Worm (Caenorhabditis elegans) whole organism, L4 larva: Measurements from ENCODE around the gene srh-275.
"Not testable (repeated sequence)": the region's sequence is repeated elsewhere in the genome, so short reads cannot be mapped to it uniquely, and the experiment has no call there.

Source experiments
- F26F4.8 ChIP-seq: fragments of 200-800 bp; sonication (Bioruptor generic); conservative IDR thresholded peaks from 2 replicates; pipeline ENCODE4 v1.3.6; 2022; ENCODE audit warnings: missing genetic modification characterization, missing compliant biosample characterization
- F37D6.2 ChIP-seq: sonication (generic microtip); optimal IDR thresholded peaks from 2 replicates; lab custom pipeline; 2016; ENCODE audit warnings: mild to moderate bottlenecking, missing genetic modification characterization, missing compliant biosample characterization
- F44E2.7 ChIP-seq: fragments of 200-800 bp; sonication (Bioruptor generic); IDR thresholded peaks from 2 replicates; pipeline ENCODE4 v2.1.2; 2022; ENCODE audit warnings: missing genetic modification characterization, missing compliant biosample characterization
- T20F7.1 ChIP-seq: fragments of 200-800 bp; sonication (Bioruptor generic); optimal IDR thresholded peaks from 2 replicates; lab custom pipeline; 2018; ENCODE audit warnings: mild to moderate bottlenecking, missing genetic modification characterization, missing compliant biosample characterization
- Y48G9A.11 ChIP-seq: fragments of 200-800 bp; sonication (Bioruptor generic); IDR thresholded peaks from 2 replicates; pipeline ENCODE4 v1.3.6; 2022; ENCODE audit warnings: missing genetic modification reagents, missing genetic modification characterization, missing compliant biosample characterization
- ceh-62 ChIP-seq: sonication (generic microtip); optimal IDR thresholded peaks from 2 replicates; lab custom pipeline; 2017; ENCODE audit warnings: missing biosample characterization, missing genetic modification characterization
- ces-1 ChIP-seq: fragments of 150-350 bp; sonication (generic microtip); optimal IDR thresholded peaks from 4 replicates; lab custom pipeline; 2014; ENCODE audit warnings: missing biosample characterization, missing genetic modification reagents, missing genetic modification characterization
- ctbp-1 ChIP-seq: fragments of 200-800 bp; sonication (Bioruptor generic); IDR thresholded peaks from 2 replicates; pipeline ENCODE4 v1.3.6; 2022; ENCODE audit warnings: missing genetic modification reagents, missing genetic modification characterization, missing compliant biosample characterization
- daf-16 ChIP-seq, 3 experiments: sonication (generic microtip); optimal IDR thresholded peaks; 2 replicates each; lab custom pipeline; 2016 to 2017; ENCODE audit warnings: missing genetic modification characterization in 3 of 3, missing genetic modification reagents in 3 of 3, mild to moderate bottlenecking in 2 of 3, missing compliant biosample characterization in 2 of 3, missing biosample characterization in 1 of 3, moderate library complexity in 1 of 3
- dmd-6 ChIP-seq: fragments of 200-800 bp; sonication (Bioruptor generic); IDR thresholded peaks from 2 replicates; pipeline ENCODE4 v1.3.6; 2022; ENCODE audit warnings: missing genetic modification reagents, missing genetic modification characterization, missing compliant biosample characterization
- dpl-1 ChIP-seq: fragments of 150-350 bp; optimal IDR thresholded peaks from 2 replicates; lab custom pipeline; 2014; ENCODE audit warnings: missing biosample characterization, missing genetic modification reagents, missing genetic modification characterization
- egl-27 ChIP-seq: sonication (generic microtip); optimal IDR thresholded peaks from 3 replicates; lab custom pipeline; 2017; ENCODE audit warnings: missing biosample characterization, missing genetic modification reagents, missing genetic modification characterization
- fos-1 ChIP-seq: fragments of 150-350 bp; optimal IDR thresholded peaks from 2 replicates; lab custom pipeline; 2014; ENCODE audit warnings: missing biosample characterization, missing genetic modification characterization
- hlh-11 ChIP-seq: fragments of 200-800 bp; sonication (Bioruptor generic); optimal IDR thresholded peaks from 2 replicates; lab custom pipeline; 2018; ENCODE audit warnings: mild to moderate bottlenecking, missing genetic modification characterization, missing compliant biosample characterization
- hmg-1.1 ChIP-seq: fragments of 200-800 bp; sonication (Bioruptor generic); IDR thresholded peaks from 2 replicates; pipeline ENCODE4 v1.3.6; 2022; ENCODE audit warnings: missing genetic modification reagents, missing genetic modification characterization, missing compliant biosample characterization
- jun-1 ChIP-seq: fragments of 150-350 bp; optimal IDR thresholded peaks from 2 replicates; lab custom pipeline; 2014; ENCODE audit warnings: missing biosample characterization, missing genetic modification reagents, missing genetic modification characterization
- lim-7 ChIP-seq: fragments of 200-800 bp; sonication (Bioruptor generic); IDR thresholded peaks from 2 replicates; pipeline ENCODE4 v1.3.6; 2022; ENCODE audit warnings: missing genetic modification characterization, missing compliant biosample characterization
- lin-29 ChIP-seq: fragments of 200-800 bp; sonication (Bioruptor generic); IDR thresholded peaks from 2 replicates; pipeline ENCODE4 v1.3.6; 2022; ENCODE audit warnings: missing genetic modification reagents, missing genetic modification characterization, missing compliant biosample characterization
- lin-38 ChIP-seq: fragments of 200-800 bp; sonication (Bioruptor generic); IDR thresholded peaks from 2 replicates; pipeline ENCODE4 v1.3.6; 2022; ENCODE audit warnings: missing genetic modification reagents, missing genetic modification characterization, missing compliant biosample characterization
- mes-2 ChIP-seq: sonication (generic microtip); optimal IDR thresholded peaks from 2 replicates; lab custom pipeline; 2016; ENCODE audit warnings: missing genotype, mild to moderate bottlenecking, missing genetic modification characterization, missing compliant biosample characterization; ENCODE audit not compliant: poor library complexity, severe bottlenecking
- nhr-25 ChIP-seq: sonication (generic microtip); optimal IDR thresholded peaks from 2 replicates; lab custom pipeline; 2017; ENCODE audit warnings: missing genetic modification characterization, mild to moderate bottlenecking, missing compliant biosample characterization, antibody characterized with exemption, moderate library complexity, borderline replicate concordance; ENCODE audit not compliant: insufficient read depth
- nhr-48 ChIP-seq: sonication (generic microtip); optimal IDR thresholded peaks from 2 replicates; lab custom pipeline; 2016; ENCODE audit warnings: mild to moderate bottlenecking, missing genetic modification characterization, missing compliant biosample characterization
- pha-4 ChIP-seq, 2 experiments: fragments of 150-350 bp in 1 of 2; fragments of 200-800 bp in 1 of 2; sonication (Bioruptor generic) in 1 of 2; IDR thresholded peaks in 1 of 2; optimal IDR thresholded peaks in 1 of 2; 2 replicates each; pipeline versions ENCODE4 v1.3.6 to Lab custom; 2014 to 2022; ENCODE audit warnings: missing genetic modification characterization in 2 of 2, missing genetic modification reagents in 2 of 2, missing biosample characterization in 1 of 2, missing compliant biosample characterization in 1 of 2
- php-3 ChIP-seq: fragments of 200-800 bp; sonication (Bioruptor generic); IDR thresholded peaks from 2 replicates; pipeline ENCODE4 v1.3.6; 2022; ENCODE audit warnings: missing genetic modification reagents, missing genetic modification characterization, missing compliant biosample characterization
- pqm-1 ChIP-seq: sonication (generic microtip); optimal IDR thresholded peaks from 2 replicates; lab custom pipeline; 2017; ENCODE audit warnings: missing biosample characterization, missing genetic modification characterization
- set-16 ChIP-seq: fragments of 200-800 bp; sonication (Bioruptor generic); IDR thresholded peaks from 2 replicates; pipeline ENCODE4 v1.3.6; 2022; ENCODE audit warnings: missing genetic modification reagents, missing genetic modification characterization, missing compliant biosample characterization
- skn-1 ChIP-seq: fragments of 150-350 bp; optimal IDR thresholded peaks from 2 replicates; lab custom pipeline; 2014; ENCODE audit warnings: missing biosample characterization, missing genetic modification characterization
- snpc-1.2 ChIP-seq: fragments of 200-800 bp; sonication (Bioruptor generic); IDR thresholded peaks from 2 replicates; pipeline ENCODE4 v1.3.6; 2022; ENCODE audit warnings: missing genetic modification reagents, missing genetic modification characterization, missing compliant biosample characterization
- spr-1 ChIP-seq: sonication (generic microtip); optimal IDR thresholded peaks from 2 replicates; lab custom pipeline; 2016; ENCODE audit warnings: mild to moderate bottlenecking, missing genetic modification characterization, missing compliant biosample characterization
- tag-97 ChIP-seq: fragments of 200-800 bp; sonication (Bioruptor generic); IDR thresholded peaks from 2 replicates; pipeline ENCODE4 v1.3.6; 2022; ENCODE audit warnings: missing genetic modification characterization, missing compliant biosample characterization
- unc-39 ChIP-seq: sonication (generic microtip); optimal IDR thresholded peaks from 2 replicates; lab custom pipeline; 2017; ENCODE audit warnings: missing biosample characterization, missing genetic modification characterization
- unc-62 ChIP-seq, 3 experiments: fragments of 150-350 bp in 1 of 3; sonication (generic microtip); optimal IDR thresholded peaks in 2 of 3; peaks in 1 of 3; 1 replicate in 1 of 3; 2 replicates in 2 of 3; lab custom pipeline; 2014 to 2017; ENCODE audit warnings: missing biosample characterization in 3 of 3, missing genetic modification characterization in 3 of 3, missing genetic modification reagents in 3 of 3, missing genotype in 1 of 3
- ztf-11 ChIP-seq: fragments of 150-350 bp; optimal IDR thresholded peaks from 2 replicates; lab custom pipeline; 2014; ENCODE audit warnings: missing biosample characterization, missing genetic modification characterization

Gene srh-275

ce11 chrV:7337218-7337617 lies 15.6 kb upstream of the srh-275 start, which contains the start of gene F10G2.7:
F10G2.7 (minus strand) TSS chrV:7337318.
- not testable (repeated sequence) for TF ChIP-seq skn-1 (tag; lab: Kevin White, UChicago); egl-27 (tag; lab: Kevin White, UChicago); snpc-1.2

ce11 chrV:7339831-7340230 lies 13.0 kb upstream of the srh-275 start, which contains the start of gene srh-187:
srh-187 (minus strand) TSS chrV:7339931.
- TF ChIP-seq hlh-11 (tag; lab: Kevin White, UChicago), result no peak
- TF ChIP-seq pqm-1 (tag; lab: Kevin White, UChicago), result no peak
- TF ChIP-seq F37D6.2 (tag; lab: Kevin White, UChicago), result no peak
- no peak for TF ChIP-seq ceh-62
- TF ChIP-seq spr-1 (tag; lab: Kevin White, UChicago), result no peak
- TF ChIP-seq lin-38 (GFP tag; lab: Robert Waterston, UW), result no peak
- no peak for TF ChIP-seq T20F7.1 (GFP tag; lab: Kevin White, UChicago)
- TF ChIP-seq mes-2, result no peak
- no peak for TF ChIP-seq daf-16 (GFP tag; optimal IDR thresholded peaks at IDR 0.05; lab: Kevin White, UChicago)
- no peak for TF ChIP-seq daf-16 (tag; optimal IDR thresholded peaks at IDR 0.05; lab: Kevin White, UChicago)
- no peak for TF ChIP-seq nhr-25 (tag; lab: Kevin White, UChicago)
- no peak for TF ChIP-seq ces-1 (GFP tag; lab: Kevin White, UChicago)
- no peak for TF ChIP-seq unc-39
- no peak for TF ChIP-seq set-16 (GFP tag; lab: Robert Waterston, UW)
- TF ChIP-seq php-3 (GFP tag; lab: Robert Waterston, UW), result no peak
- no peak for TF ChIP-seq Y48G9A.11 (GFP tag; lab: Robert Waterston, UW)

ce11 chrV:7341942-7342341 lies 10.9 kb upstream of the srh-275 start, which contains the start of the genes nhr-263 and nhr-148:
nhr-263 (minus strand) TSS chrV:7342042.
nhr-148 (plus strand) TSS chrV:7342156.
- no peak for TF ChIP-seq nhr-48 (tag; lab: Kevin White, UChicago)

ce11 chrV:7343522-7343921 lies 9.3 kb upstream of the srh-275 start, which contains the start of gene srh-244:
srh-244 (plus strand) TSS chrV:7343822.
- TF ChIP-seq unc-62 (GFP tag; optimal IDR thresholded peaks at IDR 0.05 in 1 of 2; lab: Kevin White, UChicago), result peak in 1 of 2 experiments; percentile 62
- no peak for TF ChIP-seq unc-62 (tag; optimal IDR thresholded peaks at IDR 0.05; lab: Kevin White, UChicago)
- TF ChIP-seq dmd-6 (GFP tag; lab: Robert Waterston, UW), result no peak

- not testable (repeated sequence) for TF ChIP-seq Y48G9A.11 (GFP tag; lab: Robert Waterston, UW); ztf-11; dmd-6 (GFP tag; lab: Robert Waterston, UW)
These were observed 7.3 kb upstream of the srh-275 start, which contains the start of gene nhr-147 for ce11 chrV:7345494-7345893. nhr-147 (plus strand) TSS chrV:7345794.

ce11 chrV:7349541-7349940 lies 3.3 kb upstream of the srh-275 start, which contains the start of gene nhr-149:
nhr-149 (minus strand) TSS chrV:7349641.
- TF ChIP-seq unc-62 (GFP tag; optimal IDR thresholded peaks at IDR 0.05 in 1 of 2; lab: Kevin White, UChicago) (no peak), unc-62 (tag; optimal IDR thresholded peaks at IDR 0.05; lab: Kevin White, UChicago) (no peak), hmg-1.1 (GFP tag; lab: Robert Waterston, UW) (no peak), dpl-1 (no peak), F26F4.8 (GFP tag; lab: Robert Waterston, UW) (no peak), tag-97 (GFP tag; lab: Robert Waterston, UW) (no peak), F44E2.7 (GFP tag; lab: Robert Waterston, UW) (no peak), fos-1 (no peak), skn-1 (tag; lab: Kevin White, UChicago) (no peak), jun-1 (tag; lab: Kevin White, UChicago) (no peak), lim-7 (GFP tag; lab: Robert Waterston, UW) (no peak), ctbp-1 (GFP tag; lab: Robert Waterston, UW) (no peak), lin-29 (GFP tag; lab: Robert Waterston, UW) (no peak), pha-4 (GFP tag; IDR thresholded peaks at IDR 0.05; lab: Robert Waterston, UW) (no peak), pha-4 (tag; optimal IDR thresholded peaks at IDR 0.05; lab: Kevin White, UChicago) (no peak)
